Fruit fly (Drosophila melanogaster) whole organism, embryonic: ENCODE data around the gene Apoltp.

Source experiments
- BEAF-32 ChIP-seq: fragments of 200-800 bp; sonication (Bioruptor generic); optimal IDR thresholded peaks from 3 replicates; lab custom pipeline; 2017; ENCODE audit warnings: missing biosample characterization, missing genetic modification characterization, mild to moderate bottlenecking, moderate library complexity, missing genetic modification reagents
- Bgb ChIP-seq: fragments of 200-800 bp; sonication (Bioruptor generic); IDR thresholded peaks from 2 replicates; pipeline ENCODE4 v1.3.6; 2022; ENCODE audit warnings: missing biosample characterization, missing genetic modification characterization; ENCODE audit not compliant: partially characterized antibody
- CG1024 ChIP-seq: fragments of 200-800 bp; sonication (Bioruptor generic); IDR thresholded peaks from 2 replicates; pipeline ENCODE4 v1.3.6; 2022; ENCODE audit warnings: missing biosample characterization, missing genetic modification characterization
- CG10431 ChIP-seq: fragments of 200-800 bp; sonication (Bioruptor generic); optimal IDR thresholded peaks from 3 replicates; lab custom pipeline; 2018; ENCODE audit warnings: missing biosample characterization, mild to moderate bottlenecking, missing genetic modification characterization
- CG10543 ChIP-seq: fragments of 200-800 bp; sonication (Bioruptor generic); optimal IDR thresholded peaks from 3 replicates; lab custom pipeline; 2017; ENCODE audit warnings: missing biosample characterization, mild to moderate bottlenecking, missing genetic modification characterization, moderate library complexity
- CG10565 ChIP-seq: fragments of 200-800 bp; sonication (Bioruptor generic); optimal IDR thresholded peaks from 3 replicates; lab custom pipeline; 2016; ENCODE audit warnings: missing biosample characterization, mild to moderate bottlenecking, missing genetic modification characterization
- CG11398 ChIP-seq: fragments of 200-800 bp; sonication (Bioruptor generic); optimal IDR thresholded peaks from 2 replicates; lab custom pipeline; 2016; ENCODE audit warnings: missing biosample characterization, missing genetic modification characterization
- CG13296 ChIP-seq: fragments of 200-800 bp; sonication (Bioruptor generic); optimal IDR thresholded peaks from 3 replicates; lab custom pipeline; 2018; ENCODE audit warnings: missing biosample characterization, mild to moderate bottlenecking, missing genetic modification characterization
- CG16815 ChIP-seq: fragments of 200-800 bp; sonication (Bioruptor generic); optimal IDR thresholded peaks from 3 replicates; lab custom pipeline; 2017; ENCODE audit warnings: missing biosample characterization, mild to moderate bottlenecking, missing genetic modification characterization
- CG17829 ChIP-seq: fragments of 200-800 bp; optimal IDR thresholded peaks from 2 replicates; lab custom pipeline; 2019; ENCODE audit warnings: missing biosample characterization, mild to moderate bottlenecking, missing genetic modification characterization, moderate library complexity
- CG1792 ChIP-seq: fragments of 200-800 bp; sonication (Bioruptor generic); optimal IDR thresholded peaks from 2 replicates; lab custom pipeline; 2016; ENCODE audit warnings: missing biosample characterization, missing genetic modification characterization
- CG18476 ChIP-seq: fragments of 200-800 bp; sonication (Bioruptor generic); optimal IDR thresholded peaks from 2 replicates; lab custom pipeline; 2016; ENCODE audit warnings: missing biosample characterization, mild to moderate bottlenecking, missing genetic modification characterization
- CG2116 ChIP-seq: fragments of 200-800 bp; sonication (Bioruptor generic); optimal IDR thresholded peaks from 3 replicates; lab custom pipeline; 2018; ENCODE audit warnings: missing biosample characterization, mild to moderate bottlenecking, missing genetic modification characterization
- CG30431 ChIP-seq: fragments of 200-800 bp; sonication (Bioruptor generic); optimal IDR thresholded peaks from 2 replicates; lab custom pipeline; 2017; ENCODE audit warnings: missing biosample characterization, missing genetic modification characterization
- CG31224 ChIP-seq: fragments of 200-800 bp; sonication (Bioruptor generic); IDR thresholded peaks from 2 replicates; pipeline ENCODE4 v1.3.6; 2022; ENCODE audit warnings: missing biosample characterization, missing genetic modification characterization
- CG4617 ChIP-seq: fragments of 200-800 bp; sonication (Bioruptor generic); optimal IDR thresholded peaks from 3 replicates; lab custom pipeline; 2016; ENCODE audit warnings: missing biosample characterization, missing genetic modification characterization, borderline replicate concordance
- CG6254 ChIP-seq: fragments of 200-800 bp; sonication (Bioruptor generic); optimal IDR thresholded peaks from 3 replicates; lab custom pipeline; 2017; ENCODE audit warnings: mild to moderate bottlenecking, missing biosample characterization, missing genetic modification reagents, missing genetic modification characterization
- CG6813 ChIP-seq: fragments of 200-800 bp; sonication (Bioruptor generic); optimal IDR thresholded peaks from 2 replicates; lab custom pipeline; 2017; ENCODE audit warnings: missing biosample characterization, missing genetic modification characterization, mild to moderate bottlenecking, moderate library complexity, missing genetic modification reagents
- CG8281 ChIP-seq: fragments of 200-800 bp; sonication (Bioruptor generic); optimal IDR thresholded peaks from 2 replicates; lab custom pipeline; 2018; ENCODE audit warnings: missing biosample characterization, mild to moderate bottlenecking, missing genetic modification characterization, moderate library complexity
- Camta ChIP-seq: fragments of 200-800 bp; sonication (Bioruptor generic); optimal IDR thresholded peaks from 2 replicates; lab custom pipeline; 2016; ENCODE audit warnings: missing biosample characterization, missing genetic modification characterization
- Dad ChIP-seq: fragments of 200-800 bp; sonication (Bioruptor generic); optimal IDR thresholded peaks from 3 replicates; lab custom pipeline; 2016; ENCODE audit warnings: missing biosample characterization, missing genetic modification characterization
- Deaf1 ChIP-seq: fragments of 200-800 bp; optimal IDR thresholded peaks from 3 replicates; lab custom pipeline; 2019; ENCODE audit warnings: missing biosample characterization, mild to moderate bottlenecking, missing genetic modification characterization, moderate library complexity
- Dll ChIP-seq: fragments of 200-800 bp; sonication (Bioruptor generic); IDR thresholded peaks from 4 replicates; pipeline ENCODE4 v1.3.6; 2022; ENCODE audit warnings: missing biosample characterization, missing genetic modification characterization; ENCODE audit not compliant: partially characterized antibody
- Ets97D ChIP-seq: fragments of 200-800 bp; sonication (Bioruptor generic); optimal IDR thresholded peaks from 3 replicates; lab custom pipeline; 2016; ENCODE audit warnings: missing biosample characterization, missing genetic modification characterization
- GATAe ChIP-seq: fragments of 200-800 bp; sonication (Bioruptor generic); conservative IDR thresholded peaks from 2 replicates; pipeline ENCODE4 v1.3.6; 2022; ENCODE audit warnings: missing biosample characterization, missing genetic modification characterization
- Hmr ChIP-seq: fragments of 200-800 bp; sonication (Bioruptor generic); optimal IDR thresholded peaks from 3 replicates; lab custom pipeline; 2017; ENCODE audit warnings: mild to moderate bottlenecking, missing biosample characterization, missing genetic modification reagents, missing genetic modification characterization
- Hr3 ChIP-seq: fragments of 200-800 bp; sonication (Bioruptor generic); optimal IDR thresholded peaks from 3 replicates; lab custom pipeline; 2016; ENCODE audit warnings: missing biosample characterization, missing genetic modification characterization
- Kr ChIP-seq: fragments of 200-800 bp; sonication (Bioruptor generic); optimal IDR thresholded peaks from 2 replicates; lab custom pipeline; 2017; ENCODE audit warnings: missing biosample characterization, mild to moderate bottlenecking, missing genetic modification characterization
- MESR4 ChIP-seq: fragments of 200-800 bp; sonication (Bioruptor generic); optimal IDR thresholded peaks from 2 replicates; lab custom pipeline; 2018; ENCODE audit warnings: missing biosample characterization, mild to moderate bottlenecking, missing genetic modification characterization, moderate library complexity
- Myb ChIP-seq: fragments of 200-800 bp; sonication (Bioruptor generic); optimal IDR thresholded peaks from 2 replicates; lab custom pipeline; 2016; ENCODE audit warnings: missing biosample characterization, missing genetic modification characterization
- NC2β ChIP-seq: fragments of 200-800 bp; sonication (Bioruptor generic); optimal IDR thresholded peaks from 2 replicates; lab custom pipeline; 2016; ENCODE audit warnings: missing biosample characterization, missing genetic modification characterization
- Poxn ChIP-seq: fragments of 200-800 bp; sonication (Bioruptor generic); IDR thresholded peaks from 2 replicates; pipeline ENCODE4 v1.3.6; 2022; ENCODE audit warnings: missing biosample characterization, missing genetic modification characterization
- Ptx1 ChIP-seq: fragments of 200-800 bp; sonication (Bioruptor generic); IDR thresholded peaks from 2 replicates; pipeline ENCODE4 v1.3.6; 2022; ENCODE audit warnings: missing biosample characterization, missing genetic modification characterization
- Rfx ChIP-seq: fragments of 200-800 bp; sonication (Bioruptor generic); IDR thresholded peaks from 2 replicates; pipeline ENCODE4 v1.3.6; 2022; ENCODE audit warnings: missing biosample characterization, missing genetic modification characterization
- Side ChIP-seq: fragments of 200-800 bp; sonication (Bioruptor generic); optimal IDR thresholded peaks from 2 replicates; lab custom pipeline; 2016; ENCODE audit warnings: missing biosample characterization, missing genetic modification characterization
- Sin3A ChIP-seq: fragments of >200 bp; optimal IDR thresholded peaks from 2 replicates; lab custom pipeline; 2018
- Xrp1 ChIP-seq: fragments of 200-800 bp; sonication (Bioruptor generic); IDR thresholded peaks from 2 replicates; pipeline ENCODE4 v1.3.6; 2022; ENCODE audit warnings: missing biosample characterization, missing genetic modification characterization
- bowl ChIP-seq: fragments of 200-800 bp; sonication (Bioruptor generic); IDR thresholded peaks from 2 replicates; pipeline ENCODE4 v1.3.6; 2022; ENCODE audit warnings: missing biosample characterization, missing genetic modification characterization
- corto ChIP-seq: fragments of 200-800 bp; sonication (Bioruptor generic); optimal IDR thresholded peaks from 2 replicates; lab custom pipeline; 2016; ENCODE audit warnings: missing biosample characterization, mild to moderate bottlenecking, missing genetic modification characterization, moderate library complexity
- dysf ChIP-seq: fragments of 200-800 bp; sonication (Bioruptor generic); IDR thresholded peaks from 3 replicates; pipeline ENCODE4 v1.3.6; 2022; ENCODE audit warnings: missing biosample characterization, missing genetic modification characterization
- emc ChIP-seq: fragments of 200-800 bp; sonication (Bioruptor generic); optimal IDR thresholded peaks from 2 replicates; lab custom pipeline; 2016; ENCODE audit warnings: missing biosample characterization, missing genetic modification characterization
- fru ChIP-seq: fragments of >200 bp; optimal IDR thresholded peaks from 2 replicates; lab custom pipeline; 2017
- gro ChIP-seq: fragments of 200-800 bp; sonication (Bioruptor generic); optimal IDR thresholded peaks from 2 replicates; lab custom pipeline; 2016; ENCODE audit warnings: missing biosample characterization, missing genetic modification characterization
- hb ChIP-seq: fragments of 200-800 bp; sonication (Bioruptor generic); IDR thresholded peaks from 3 replicates; pipeline ENCODE4 v1.3.6; 2022; ENCODE audit warnings: missing biosample characterization, missing genetic modification characterization; ENCODE audit not compliant: partially characterized antibody
- jigr1 ChIP-seq: fragments of 200-800 bp; sonication (Bioruptor generic); IDR thresholded peaks from 3 replicates; pipeline ENCODE4 v1.3.6; 2022; ENCODE audit warnings: missing biosample characterization, missing genetic modification characterization
- nerfin-1 ChIP-seq: fragments of 200-800 bp; sonication (Bioruptor generic); optimal IDR thresholded peaks from 3 replicates; lab custom pipeline; 2019; ENCODE audit warnings: missing biosample characterization, mild to moderate bottlenecking, missing genetic modification characterization, moderate library complexity
- sens-2 ChIP-seq: fragments of 200-800 bp; sonication (Bioruptor generic); IDR thresholded peaks from 2 replicates; pipeline ENCODE4 v1.3.6; 2022; ENCODE audit warnings: missing biosample characterization, missing genetic modification characterization
- sug ChIP-seq: fragments of 200-800 bp; optimal IDR thresholded peaks from 2 replicates; lab custom pipeline; 2019; ENCODE audit warnings: missing biosample characterization, mild to moderate bottlenecking, missing genetic modification characterization, moderate library complexity
- tap ChIP-seq: fragments of 200-800 bp; optimal IDR thresholded peaks from 3 replicates; lab custom pipeline; 2019; ENCODE audit warnings: missing biosample characterization, mild to moderate bottlenecking, missing genetic modification characterization, moderate library complexity
- trem ChIP-seq: fragments of 200-800 bp; optimal IDR thresholded peaks from 3 replicates; lab custom pipeline; 2019; ENCODE audit warnings: missing biosample characterization, mild to moderate bottlenecking, missing genetic modification characterization, moderate library complexity
- usp ChIP-seq: fragments of >200 bp; optimal IDR thresholded peaks from 2 replicates; lab custom pipeline; 2017; ENCODE audit warnings: missing biosample characterization, missing genetic modification characterization
- zen ChIP-seq: fragments of 200-800 bp; sonication (Bioruptor generic); optimal IDR thresholded peaks from 3 replicates; lab custom pipeline; 2018; ENCODE audit warnings: missing biosample characterization, mild to moderate bottlenecking, missing genetic modification characterization, moderate library complexity

Apoltp gene

dm6 chr2L:9699615-9700014, 65.6 kb downstream of the Apoltp start, which contains the start of gene hoip (continued):
- TF ChIP-seq Ptx1 = no peak
- TF ChIP-seq Deaf1 = no peak
- no peak for TF ChIP-seq tap (tag; lab: Kevin White, UChicago)
- no peak for TF ChIP-seq corto (GFP tag; lab: Kevin White, UChicago)
- no peak for TF ChIP-seq CG13296 (GFP tag; lab: Kevin White, UChicago)
- TF ChIP-seq Kr (GFP tag; lab: Kevin White, UChicago) = no peak
- no peak for TF ChIP-seq fru (lab: Kevin White, UChicago)
- no peak for TF ChIP-seq CG4617
- no peak for TF ChIP-seq CG11398 (GFP tag; lab: Kevin White, UChicago)
- TF ChIP-seq CG10565 = no peak
- no peak for TF ChIP-seq gro
- no peak for TF ChIP-seq CG10431 (GFP tag; lab: Kevin White, UChicago)
- no peak for TF ChIP-seq CG30431 (GFP tag; lab: Kevin White, UChicago)
- no peak for TF ChIP-seq CG1792 (GFP tag; lab: Kevin White, UChicago)
- TF ChIP-seq nerfin-1 (tag; lab: Kevin White, UChicago) = no peak
- TF ChIP-seq CG2116 (GFP tag; lab: Kevin White, UChicago) = no peak
- TF ChIP-seq CG6254 (GFP tag; lab: Kevin White, UChicago) = no peak
- TF ChIP-seq Hr3 (GFP tag; lab: Kevin White, UChicago) = no peak
- no peak for TF ChIP-seq jigr1
- peak; percentile 8 for TF ChIP-seq NC2β
- TF ChIP-seq CG31224 (GFP tag; lab: Robert Waterston, UW) = no peak
- peak; percentile 53; the same call in 2 of the 4 replicates for TF ChIP-seq Dll
- no peak for TF ChIP-seq bowl (GFP tag; lab: Robert Waterston, UW)
- no peak for TF ChIP-seq Poxn
- TF ChIP-seq hb (GFP tag; lab: Robert Waterston, UW) = no peak
- no peak for TF ChIP-seq Xrp1
- TF ChIP-seq Bgb (GFP tag; lab: Robert Waterston, UW) = peak; percentile 22; the same call in 1 of the 2 replicates
- no peak for TF ChIP-seq dysf
- TF ChIP-seq Camta (GFP tag; lab: Kevin White, UChicago) = no peak
- TF ChIP-seq CG16815 (GFP tag; lab: Kevin White, UChicago) = no peak
- TF ChIP-seq CG10543 (GFP tag; lab: Kevin White, UChicago) = no peak
- TF ChIP-seq Sin3A (lab: Kevin White, UChicago) = no peak
- no peak for TF ChIP-seq usp
- TF ChIP-seq BEAF-32 (GFP tag; lab: Kevin White, UChicago) = peak; percentile 74
- peak; percentile 93 for TF ChIP-seq Myb
- no peak for TF ChIP-seq GATAe (GFP tag; lab: Robert Waterston, UW)
- TF ChIP-seq emc (GFP tag; lab: Kevin White, UChicago) = no peak
- no peak for TF ChIP-seq CG6813
- TF ChIP-seq CG18476 (GFP tag; lab: Kevin White, UChicago) = no peak
- no peak for TF ChIP-seq sug (tag; lab: Kevin White, UChicago)
- no peak for TF ChIP-seq zen
- TF ChIP-seq trem (tag; lab: Kevin White, UChicago) = peak; percentile 8
- TF ChIP-seq sens-2 (GFP tag; lab: Robert Waterston, UW) = no peak
- TF ChIP-seq CG1024 = no peak
- no peak for TF ChIP-seq Dad (GFP tag; lab: Kevin White, UChicago)
- no peak for TF ChIP-seq CG17829
- TF ChIP-seq CG8281 = no peak
- TF ChIP-seq Rfx = peak; percentile 24; the same call in 1 of the 2 replicates
- no peak for TF ChIP-seq Side (GFP tag; lab: Kevin White, UChicago)
- peak; percentile 73 for TF ChIP-seq MESR4 (GFP tag; lab: Kevin White, UChicago)
- peak; percentile 44 for TF ChIP-seq Ets97D (GFP tag; lab: Kevin White, UChicago)
- peak; percentile 13 for TF ChIP-seq Hmr
